Fruit fly (Drosophila melanogaster) whole organism, embryonic: ENCODE data around the gene Apoltp.

Source experiments
- Bgb ChIP-seq: fragments of 200-800 bp; sonication (Bioruptor generic); IDR thresholded peaks from 2 replicates; pipeline ENCODE4 v1.3.6; 2022; ENCODE audit warnings: missing biosample characterization, missing genetic modification characterization; ENCODE audit not compliant: partially characterized antibody
- CG11560 ChIP-seq: fragments of 200-800 bp; sonication (Bioruptor generic); IDR thresholded peaks from 3 replicates; pipeline ENCODE4 v1.3.6; 2022; ENCODE audit warnings: missing biosample characterization, missing genetic modification characterization
- CG16815 ChIP-seq: fragments of 200-800 bp; sonication (Bioruptor generic); optimal IDR thresholded peaks from 3 replicates; lab custom pipeline; 2017; ENCODE audit warnings: missing biosample characterization, mild to moderate bottlenecking, missing genetic modification characterization
- CG17829 ChIP-seq: fragments of 200-800 bp; optimal IDR thresholded peaks from 2 replicates; lab custom pipeline; 2019; ENCODE audit warnings: missing biosample characterization, mild to moderate bottlenecking, missing genetic modification characterization, moderate library complexity
- CG18619 ChIP-seq: fragments of 200-800 bp; sonication (Bioruptor generic); optimal IDR thresholded peaks from 3 replicates; lab custom pipeline; 2017; ENCODE audit warnings: missing biosample characterization, mild to moderate bottlenecking, missing genetic modification characterization
- CG3065 ChIP-seq: fragments of 200-800 bp; sonication (Bioruptor generic); optimal IDR thresholded peaks from 2 replicates; lab custom pipeline; 2016; ENCODE audit warnings: missing biosample characterization, missing genetic modification characterization
- CG34224 ChIP-seq: fragments of 200-800 bp; sonication (Bioruptor generic); IDR thresholded peaks from 3 replicates; pipeline ENCODE4 v1.3.6; 2022; ENCODE audit warnings: missing biosample characterization, missing genetic modification characterization; ENCODE audit not compliant: partially characterized antibody
- CG6791 ChIP-seq: fragments of 200-800 bp; sonication (Bioruptor generic); IDR thresholded peaks from 3 replicates; pipeline ENCODE4 v1.3.6; 2022; ENCODE audit warnings: missing biosample characterization, missing genetic modification characterization; ENCODE audit not compliant: partially characterized antibody
- CG8478 ChIP-seq: fragments of >200 bp; optimal IDR thresholded peaks from 2 replicates; lab custom pipeline; 2018
- CTCF ChIP-seq: fragments of 200-800 bp; sonication (Bioruptor generic); optimal IDR thresholded peaks from 2 replicates; lab custom pipeline; 2017; ENCODE audit warnings: missing biosample characterization, mild to moderate bottlenecking, missing genetic modification characterization, moderate library complexity
- Dip2 ChIP-seq: fragments of 200-800 bp; sonication (Bioruptor generic); IDR thresholded peaks from 2 replicates; pipeline ENCODE4 v1.3.6; 2022; ENCODE audit warnings: missing biosample characterization, missing genetic modification characterization
- Doc3 ChIP-seq: fragments of 200-800 bp; sonication (Bioruptor generic); IDR thresholded peaks from 3 replicates; pipeline ENCODE4 v1.3.6; 2022; ENCODE audit warnings: missing biosample characterization, missing genetic modification characterization; ENCODE audit not compliant: partially characterized antibody
- Dp ChIP-seq: fragments of 200-800 bp; sonication (Bioruptor generic); optimal IDR thresholded peaks from 2 replicates; lab custom pipeline; 2018; ENCODE audit warnings: missing biosample characterization, mild to moderate bottlenecking, missing genetic modification characterization, moderate library complexity
- Drgx ChIP-seq: fragments of 200-800 bp; sonication (Bioruptor generic); IDR thresholded peaks from 2 replicates; pipeline ENCODE4 v1.3.6; 2022; ENCODE audit warnings: missing biosample characterization, missing genetic modification characterization
- E2f2 ChIP-seq: fragments of 200-800 bp; sonication (Bioruptor generic); IDR thresholded peaks from 2 replicates; pipeline ENCODE4 v1.3.6; 2022; ENCODE audit warnings: missing biosample characterization, missing genetic modification characterization
- Eip74EF ChIP-seq, 2 experiments: fragments of 200-800 bp in 1 of 2; fragments of >200 bp in 1 of 2; sonication (Bioruptor generic) in 1 of 2; optimal IDR thresholded peaks; 2 replicates each; lab custom pipeline; 2017 to 2019; ENCODE audit warnings: missing biosample characterization in 2 of 2, missing genetic modification characterization in 2 of 2, mild to moderate bottlenecking in 1 of 2, moderate library complexity in 1 of 2
- Elba2 ChIP-seq: fragments of 200-800 bp; sonication (Bioruptor generic); optimal IDR thresholded peaks from 3 replicates; lab custom pipeline; 2016; ENCODE audit warnings: missing biosample characterization, missing genetic modification characterization
- Fer1 ChIP-seq: fragments of 200-800 bp; sonication (Bioruptor generic); optimal IDR thresholded peaks from 2 replicates; lab custom pipeline; 2017; ENCODE audit warnings: missing biosample characterization, mild to moderate bottlenecking, missing genetic modification characterization
- Hey ChIP-seq: fragments of 200-800 bp; sonication (Bioruptor generic); optimal IDR thresholded peaks from 3 replicates; lab custom pipeline; 2018; ENCODE audit warnings: missing biosample characterization, mild to moderate bottlenecking, missing genetic modification characterization
- Hmr ChIP-seq: fragments of 200-800 bp; sonication (Bioruptor generic); optimal IDR thresholded peaks from 3 replicates; lab custom pipeline; 2017; ENCODE audit warnings: mild to moderate bottlenecking, missing biosample characterization, missing genetic modification reagents, missing genetic modification characterization
- Hr78 ChIP-seq, 2 experiments: fragments of 200-800 bp in 1 of 2; fragments of >200 bp in 1 of 2; sonication (Bioruptor generic) in 1 of 2; optimal IDR thresholded peaks; 2 replicates each; lab custom pipeline; 2017 to 2019; ENCODE audit warnings: missing biosample characterization in 2 of 2, missing genetic modification characterization in 2 of 2, mild to moderate bottlenecking in 1 of 2, moderate library complexity in 1 of 2
- MESR4 ChIP-seq: fragments of 200-800 bp; sonication (Bioruptor generic); optimal IDR thresholded peaks from 2 replicates; lab custom pipeline; 2018; ENCODE audit warnings: missing biosample characterization, mild to moderate bottlenecking, missing genetic modification characterization, moderate library complexity
- Meics ChIP-seq: fragments of 200-800 bp; sonication (Bioruptor generic); optimal IDR thresholded peaks from 2 replicates; lab custom pipeline; 2017; ENCODE audit warnings: missing biosample characterization, mild to moderate bottlenecking, missing genetic modification characterization
- NC2β ChIP-seq: fragments of 200-800 bp; sonication (Bioruptor generic); optimal IDR thresholded peaks from 2 replicates; lab custom pipeline; 2016; ENCODE audit warnings: missing biosample characterization, missing genetic modification characterization
- Rx ChIP-seq: fragments of 200-800 bp; sonication (Bioruptor generic); IDR thresholded peaks from 2 replicates; pipeline ENCODE4 v1.3.6; 2022; ENCODE audit warnings: missing biosample characterization, missing genetic modification characterization
- Side ChIP-seq: fragments of 200-800 bp; sonication (Bioruptor generic); optimal IDR thresholded peaks from 2 replicates; lab custom pipeline; 2016; ENCODE audit warnings: missing biosample characterization, missing genetic modification characterization
- Sry-δ ChIP-seq: fragments of 200-800 bp; sonication (Bioruptor generic); optimal IDR thresholded peaks from 2 replicates; lab custom pipeline; 2016; ENCODE audit warnings: missing biosample characterization, missing genetic modification characterization
- amos ChIP-seq: fragments of 200-800 bp; sonication (Bioruptor generic); IDR thresholded peaks from 2 replicates; pipeline ENCODE4 v1.3.6; 2022; ENCODE audit warnings: missing biosample characterization, missing genetic modification characterization; ENCODE audit not compliant: partially characterized antibody
- ara ChIP-seq: fragments of 200-800 bp; sonication (Bioruptor generic); IDR thresholded peaks from 2 replicates; pipeline ENCODE4 v1.3.6; 2022; ENCODE audit warnings: missing biosample characterization, missing genetic modification characterization
- cas ChIP-seq: fragments of 200-800 bp; sonication (Bioruptor generic); IDR thresholded peaks from 2 replicates; pipeline ENCODE4 v1.3.6; 2022; ENCODE audit warnings: missing biosample characterization, missing genetic modification characterization
- chinmo ChIP-seq: fragments of 200-800 bp; sonication (Bioruptor generic); IDR thresholded peaks from 4 replicates; pipeline ENCODE4 v1.3.6; 2022; ENCODE audit warnings: missing biosample characterization, missing genetic modification characterization; ENCODE audit not compliant: partially characterized antibody
- corto ChIP-seq: fragments of 200-800 bp; sonication (Bioruptor generic); optimal IDR thresholded peaks from 2 replicates; lab custom pipeline; 2016; ENCODE audit warnings: missing biosample characterization, mild to moderate bottlenecking, missing genetic modification characterization, moderate library complexity
- cwo ChIP-seq: fragments of 200-800 bp; sonication (Bioruptor generic); optimal IDR thresholded peaks from 3 replicates; lab custom pipeline; 2017; ENCODE audit warnings: missing biosample characterization, missing genetic modification characterization, mild to moderate bottlenecking, moderate library complexity, missing genetic modification reagents
- h ChIP-seq: fragments of >200 bp; optimal IDR thresholded peaks from 2 replicates; lab custom pipeline; 2017
- hbn ChIP-seq: fragments of 200-800 bp; sonication (Bioruptor generic); IDR thresholded peaks from 2 replicates; pipeline ENCODE4 v1.3.6; 2022; ENCODE audit warnings: missing biosample characterization, missing genetic modification characterization; ENCODE audit not compliant: partially characterized antibody
- her ChIP-seq: fragments of 200-800 bp; sonication (Bioruptor generic); optimal IDR thresholded peaks from 2 replicates; lab custom pipeline; 2016; ENCODE audit warnings: missing biosample characterization, missing genetic modification characterization
- hkb ChIP-seq, 2 experiments: fragments of 200-800 bp in 1 of 2; fragments of >200 bp in 1 of 2; sonication (Bioruptor generic) in 1 of 2; IDR thresholded peaks in 1 of 2; optimal IDR thresholded peaks in 1 of 2; 2 replicates each; pipeline versions ENCODE4 v1.3.6 to Lab custom; 2017 to 2022; ENCODE audit warnings: missing biosample characterization in 1 of 2, missing genetic modification characterization in 1 of 2
- ken ChIP-seq: fragments of 200-800 bp; sonication (Bioruptor generic); IDR thresholded peaks from 3 replicates; pipeline ENCODE4 v1.3.6; 2022; ENCODE audit warnings: missing biosample characterization, missing genetic modification characterization
- mam ChIP-seq: fragments of 200-800 bp; sonication (Bioruptor generic); optimal IDR thresholded peaks from 3 replicates; lab custom pipeline; 2016; ENCODE audit warnings: missing biosample characterization, missing genetic modification characterization
- nau ChIP-seq: fragments of 200-800 bp; sonication (Bioruptor generic); optimal IDR thresholded peaks from 3 replicates; lab custom pipeline; 2017; ENCODE audit warnings: missing biosample characterization, mild to moderate bottlenecking, missing genetic modification characterization, missing genetic modification reagents
- pita ChIP-seq: fragments of 200-800 bp; sonication (Bioruptor generic); optimal IDR thresholded peaks from 2 replicates; lab custom pipeline; 2017; ENCODE audit warnings: missing biosample characterization, mild to moderate bottlenecking, missing genetic modification characterization
- pzg ChIP-seq: fragments of 200-800 bp; sonication (Bioruptor generic); optimal IDR thresholded peaks from 3 replicates; lab custom pipeline; 2018; ENCODE audit warnings: missing biosample characterization, mild to moderate bottlenecking, missing genetic modification characterization, moderate library complexity
- repo ChIP-seq: fragments of 200-800 bp; sonication (Bioruptor generic); optimal IDR thresholded peaks from 2 replicates; lab custom pipeline; 2016; ENCODE audit warnings: missing biosample characterization, missing genetic modification characterization
- sens ChIP-seq: fragments of 200-800 bp; sonication (Bioruptor generic); peaks from one replicate; lab custom pipeline; 2016; ENCODE audit warnings: missing biosample characterization, missing genetic modification characterization
- tgo ChIP-seq: fragments of 200-800 bp; sonication (Bioruptor generic); IDR thresholded peaks from 3 replicates; pipeline ENCODE4 v1.3.6; 2022; ENCODE audit warnings: missing biosample characterization, missing genetic modification characterization
- unc-4 ChIP-seq: fragments of 200-800 bp; sonication (Bioruptor generic); IDR thresholded peaks from 2 replicates; pipeline ENCODE4 v1.3.6; 2022; ENCODE audit warnings: missing biosample characterization, missing genetic modification characterization; ENCODE audit not compliant: partially characterized antibody
- unpg ChIP-seq: fragments of 200-800 bp; sonication (Bioruptor generic); optimal IDR thresholded peaks from 3 replicates; lab custom pipeline; 2018; ENCODE audit warnings: missing biosample characterization, mild to moderate bottlenecking, missing genetic modification characterization, moderate library complexity

Gene Apoltp

dm6 chr2L:9612654-9613005, 21.3 kb upstream of the Apoltp start:
- TF ChIP-seq corto (GFP tag; lab: Kevin White, UChicago) = no peak
- no peak for TF ChIP-seq CG16815 (GFP tag; lab: Kevin White, UChicago)
- TF ChIP-seq ken (GFP tag; lab: Robert Waterston, UW) = no peak
- no peak for TF ChIP-seq tgo (GFP tag; lab: Robert Waterston, UW)
- peak; percentile 4 for TF ChIP-seq mam
- peak; percentile 30; the same call in 1 of the 2 replicates for TF ChIP-seq Bgb
- peak; percentile 39 for TF ChIP-seq amos (GFP tag; lab: Robert Waterston, UW)
- peak; percentile 80 for TF ChIP-seq CG8478
- peak; percentile 94 for TF ChIP-seq Dip2 (GFP tag; lab: Robert Waterston, UW)
- TF ChIP-seq hkb (optimal IDR thresholded peaks at IDR 0.05; lab: Kevin White, UChicago) = peak; percentile 70
- no peak for TF ChIP-seq hkb (GFP tag; IDR thresholded peaks at IDR 0.05; lab: Robert Waterston, UW)
- peak; percentile 1 for TF ChIP-seq Elba2 (GFP tag; lab: Kevin White, UChicago)
- TF ChIP-seq E2f2 (GFP tag; lab: Robert Waterston, UW) = peak; percentile 78
- TF ChIP-seq ara (GFP tag; lab: Robert Waterston, UW) = no peak
- 0 out of 2 replicates have a peak, but pooled peaks have one; percentile 0 for TF ChIP-seq unc-4 (GFP tag; lab: Robert Waterston, UW)
- peak; percentile 25 for TF ChIP-seq pita (GFP tag; lab: Kevin White, UChicago)
- peak; percentile 92 for TF ChIP-seq CTCF (GFP tag; lab: Kevin White, UChicago)

- no peak for TF ChIP-seq cas (GFP tag; lab: Robert Waterston, UW)
- peak; percentile 55; the same call in 2 of the 3 replicates for TF ChIP-seq Doc3 (GFP tag; lab: Robert Waterston, UW)
- peak in 1 of 2 experiments; percentile 34 for TF ChIP-seq Eip74EF (GFP tag; optimal IDR thresholded peaks at IDR 0.05; lab: Kevin White, UChicago)
- no peak for TF ChIP-seq CG3065
- no peak for TF ChIP-seq h
- TF ChIP-seq CG11560 (tag; lab: Robert Waterston, UW) = no peak
- TF ChIP-seq Hr78 (GFP tag; optimal IDR thresholded peaks at IDR 0.05; lab: Kevin White, UChicago) = peak in 1 of 2 experiments; percentile 99
- TF ChIP-seq Rx (GFP tag; lab: Robert Waterston, UW) = no peak
- TF ChIP-seq nau (GFP tag; lab: Kevin White, UChicago) = peak; percentile 22
- peak; percentile 44 for TF ChIP-seq MESR4 (GFP tag; lab: Kevin White, UChicago)
- peak; percentile 56; the same call in 1 of the 3 replicates for TF ChIP-seq CG6791 (GFP tag; lab: Robert Waterston, UW)
- no peak for TF ChIP-seq corto (GFP tag; lab: Kevin White, UChicago)
- peak; percentile 30 for TF ChIP-seq Meics (GFP tag; lab: Kevin White, UChicago)
- TF ChIP-seq unpg (GFP tag; lab: Kevin White, UChicago) = peak; percentile 16
- TF ChIP-seq hbn (GFP tag; lab: Robert Waterston, UW) = peak; percentile 71
- peak; percentile 33 for TF ChIP-seq repo (GFP tag; lab: Kevin White, UChicago)
- TF ChIP-seq sens (GFP tag; lab: Kevin White, UChicago) = peak; percentile 49
- peak; percentile 13 for TF ChIP-seq her (GFP tag; lab: Kevin White, UChicago)
- no peak for TF ChIP-seq Sry-δ
- peak; percentile 84 for TF ChIP-seq CG17829
- peak; percentile 84; the same call in 3 of the 4 replicates for TF ChIP-seq chinmo
- TF ChIP-seq Dp = peak; percentile 57
- TF ChIP-seq Fer1 (GFP tag; lab: Kevin White, UChicago) = peak; percentile 46
- no peak; the same call in 2 of the 3 replicates for TF ChIP-seq CG34224
- peak; percentile 18 for TF ChIP-seq cwo (GFP tag; lab: Kevin White, UChicago)
- no peak for TF ChIP-seq Hey (tag; lab: Kevin White, UChicago)
- TF ChIP-seq Hmr (GFP tag; lab: Kevin White, UChicago) = peak; percentile 56
- TF ChIP-seq Side = peak; percentile 21
- peak; percentile 3; the same call in 1 of the 2 replicates for TF ChIP-seq amos (GFP tag; lab: Robert Waterston, UW)
- TF ChIP-seq pzg = peak; percentile 7
- peak; percentile 16 for TF ChIP-seq NC2β
- no peak for TF ChIP-seq CG18619 (GFP tag; lab: Kevin White, UChicago)
- peak; percentile 12; the same call in 1 of the 2 replicates for TF ChIP-seq Drgx
Observed at dm6 chr2L:9613006-9613690, 20.8 kb upstream of the Apoltp start, which contains the start of gene Trx2. Trx2 (plus strand) TSS chr2L:9613166.
